Fruit fly (Drosophila melanogaster) whole organism, pupa: ENCODE data around the gene SppL.

Experiments
- CG10348 ChIP-seq: fragments of 200-800 bp; sonication (Bioruptor generic); IDR thresholded peaks from 2 replicates; pipeline ENCODE4 v1.3.6; 2022; ENCODE audit warnings: missing biosample characterization, missing genetic modification characterization
- CG12605 ChIP-seq: fragments of 200-800 bp; sonication (Bioruptor generic); IDR thresholded peaks from 2 replicates; pipeline ENCODE4 v1.3.6; 2022; ENCODE audit warnings: missing biosample characterization, missing genetic modification characterization
- CG13204 ChIP-seq: fragments of 200-800 bp; sonication (Bioruptor generic); optimal IDR thresholded peaks from 2 replicates; lab custom pipeline; 2018; ENCODE audit warnings: missing biosample characterization, mild to moderate bottlenecking, missing genetic modification characterization, moderate library complexity
- CG14655 ChIP-seq: fragments of 200-800 bp; sonication (Bioruptor generic); optimal IDR thresholded peaks from 3 replicates; lab custom pipeline; 2017; ENCODE audit warnings: mild to moderate bottlenecking, missing biosample characterization, missing genetic modification reagents, missing genetic modification characterization
- CG15710 ChIP-seq: fragments of 200-800 bp; sonication (Bioruptor generic); optimal IDR thresholded peaks from 2 replicates; lab custom pipeline; 2018; ENCODE audit warnings: missing biosample characterization, mild to moderate bottlenecking, missing genetic modification characterization, moderate library complexity
- CG17806 ChIP-seq: fragments of 200-800 bp; sonication (Bioruptor generic); optimal IDR thresholded peaks from 2 replicates; lab custom pipeline; 2018; ENCODE audit warnings: missing biosample characterization, mild to moderate bottlenecking, missing genetic modification characterization, moderate library complexity
- CG32121 ChIP-seq: fragments of 200-800 bp; sonication (Bioruptor generic); IDR thresholded peaks from 2 replicates; pipeline ENCODE4 v1.3.6; 2022; ENCODE audit warnings: missing biosample characterization, missing genetic modification characterization
- CG34367 ChIP-seq: fragments of 200-800 bp; sonication (Bioruptor generic); optimal IDR thresholded peaks from 2 replicates; lab custom pipeline; 2018; ENCODE audit warnings: missing biosample characterization, mild to moderate bottlenecking, missing genetic modification characterization
- CG4496 ChIP-seq: fragments of 200-800 bp; sonication (Bioruptor generic); IDR thresholded peaks from 3 replicates; pipeline ENCODE4 v1.3.6; 2022; ENCODE audit warnings: missing biosample characterization, missing genetic modification characterization
- CG8159 ChIP-seq: fragments of 200-800 bp; sonication (Bioruptor generic); optimal IDR thresholded peaks from 3 replicates; lab custom pipeline; 2018; ENCODE audit warnings: missing biosample characterization, mild to moderate bottlenecking, missing genetic modification characterization, moderate library complexity
- CG8301 ChIP-seq: fragments of 200-800 bp; sonication (Bioruptor generic); optimal IDR thresholded peaks from 2 replicates; lab custom pipeline; 2018; ENCODE audit warnings: missing biosample characterization, mild to moderate bottlenecking, missing genetic modification characterization
- CG9948 ChIP-seq: fragments of 200-800 bp; sonication (Bioruptor generic); optimal IDR thresholded peaks from 2 replicates; lab custom pipeline; 2018; ENCODE audit warnings: missing biosample characterization, mild to moderate bottlenecking, missing genetic modification characterization, moderate library complexity
- D1 ChIP-seq: fragments of 200-800 bp; sonication (Bioruptor generic); optimal IDR thresholded peaks from 2 replicates; lab custom pipeline; 2018; ENCODE audit warnings: missing biosample characterization, mild to moderate bottlenecking, missing genetic modification characterization, moderate library complexity
- EcR ChIP-seq: fragments of 200-800 bp; sonication (Bioruptor generic); optimal IDR thresholded peaks from 3 replicates; lab custom pipeline; 2019; ENCODE audit warnings: missing biosample characterization, missing genetic modification characterization, mild to moderate bottlenecking, moderate library complexity, missing genetic modification reagents
- Ets98B ChIP-seq: fragments of 200-800 bp; sonication (Bioruptor generic); IDR thresholded peaks from 2 replicates; pipeline ENCODE4 v1.3.6; 2022; ENCODE audit warnings: missing biosample characterization, missing genetic modification characterization
- Pif1A ChIP-seq: fragments of 200-800 bp; sonication (Bioruptor generic); optimal IDR thresholded peaks from 3 replicates; lab custom pipeline; 2016; ENCODE audit warnings: missing biosample characterization, missing genetic modification characterization
- Pif1B ChIP-seq: fragments of 200-800 bp; sonication (Bioruptor generic); optimal IDR thresholded peaks from 3 replicates; lab custom pipeline; 2016; ENCODE audit warnings: missing biosample characterization, missing genetic modification characterization
- Snoo ChIP-seq: fragments of 200-800 bp; sonication (Bioruptor generic); optimal IDR thresholded peaks from 3 replicates; lab custom pipeline; 2017; ENCODE audit warnings: missing biosample characterization, mild to moderate bottlenecking, missing genetic modification characterization, inconsistent platforms
- fd96Ca ChIP-seq: fragments of 200-800 bp; sonication (Bioruptor generic); IDR thresholded peaks from 3 replicates; pipeline ENCODE4 v1.3.6; 2022; ENCODE audit warnings: missing biosample characterization, missing genetic modification characterization
- gl ChIP-seq: fragments of 200-800 bp; sonication (Bioruptor generic); optimal IDR thresholded peaks from 2 replicates; lab custom pipeline; 2018; ENCODE audit warnings: missing biosample characterization, mild to moderate bottlenecking, missing genetic modification characterization
- rn ChIP-seq: fragments of 200-800 bp; sonication (Bioruptor generic); IDR thresholded peaks from 2 replicates; pipeline ENCODE4 v1.3.6; 2022; ENCODE audit warnings: missing biosample characterization, missing genetic modification characterization

Gene SppL

dm6 chr3R:25883877-25884276 is 2.1 kb downstream of the SppL start:
- TF ChIP-seq CG13204 (GFP tag; lab: Kevin White, UChicago), result no peak
- TF ChIP-seq EcR (GFP tag; lab: Kevin White, UChicago), result peak; percentile 84
- TF ChIP-seq, all 21 proteins: peak for 1

- no peak for TF ChIP-seq CG10348 (GFP tag; lab: Robert Waterston, UW)
- no peak for TF ChIP-seq Pif1A (GFP tag; lab: Kevin White, UChicago)
- TF ChIP-seq Pif1B (GFP tag; lab: Kevin White, UChicago), result no peak
- TF ChIP-seq CG34367, result no peak
- TF ChIP-seq CG8159 (tag; lab: Kevin White, UChicago), result peak; percentile 43
- TF ChIP-seq Snoo (tag; lab: Kevin White, UChicago), result peak; percentile 10
- TF ChIP-seq CG8301 (tag; lab: Kevin White, UChicago), result peak; percentile 66
- TF ChIP-seq EcR (GFP tag; lab: Kevin White, UChicago), result no peak
- TF ChIP-seq D1 (tag; lab: Kevin White, UChicago), result no peak
- TF ChIP-seq gl (tag; lab: Kevin White, UChicago), result no peak
- TF ChIP-seq Ets98B (GFP tag; lab: Robert Waterston, UW), result peak; percentile 46; the same call in 1 of the 2 replicates
- TF ChIP-seq fd96Ca, result no peak
- peak; percentile 68 for TF ChIP-seq CG32121 (GFP tag; lab: Robert Waterston, UW)
- TF ChIP-seq rn, result no peak
- peak; percentile 21; the same call in 1 of the 2 replicates for TF ChIP-seq CG12605
- TF ChIP-seq CG15710 (tag; lab: Kevin White, UChicago), result peak; percentile 18
- TF ChIP-seq CG9948, result peak; percentile 39
- TF ChIP-seq CG13204 (GFP tag; lab: Kevin White, UChicago), result no peak
- TF ChIP-seq CG17806, result peak; percentile 32
- TF ChIP-seq CG4496, result peak; percentile 45; the same call in 1 of the 3 replicates
- no peak for TF ChIP-seq CG14655 (GFP tag; lab: Kevin White, UChicago)
Observed at dm6 chr3R:25884301-25884700, 2.5 kb downstream of the SppL start.

- no peak for TF ChIP-seq Pif1B (GFP tag; lab: Kevin White, UChicago)
- TF ChIP-seq EcR (GFP tag; lab: Kevin White, UChicago), result peak; percentile 8
- no peak for TF ChIP-seq CG9948
Observed at dm6 chr3R:25885136-25885535, 3.4 kb downstream of the SppL start.

- TF ChIP-seq gl (tag; lab: Kevin White, UChicago) (peak; percentile 54), CG12605 (no peak; the same call in 1 of the 2 replicates), rn (no peak), CG8159 (tag; lab: Kevin White, UChicago) (peak; percentile 19), EcR (GFP tag; lab: Kevin White, UChicago) (no peak), CG17806 (no peak), Pif1B (GFP tag; lab: Kevin White, UChicago) (peak; percentile 36), CG4496 (no peak), CG34367 (peak; percentile 42), CG14655 (GFP tag; lab: Kevin White, UChicago) (no peak), Ets98B (GFP tag; lab: Robert Waterston, UW) (no peak), CG9948 (no peak), Snoo (tag; lab: Kevin White, UChicago) (no peak), D1 (tag; lab: Kevin White, UChicago) (no peak), CG10348 (GFP tag; lab: Robert Waterston, UW) (no peak), CG15710 (tag; lab: Kevin White, UChicago) (peak; percentile 17), CG32121 (GFP tag; lab: Robert Waterston, UW) (0 out of 2 replicates have a peak, but pooled peaks have one; percentile 13), Pif1A (GFP tag; lab: Kevin White, UChicago) (no peak), CG13204 (GFP tag; lab: Kevin White, UChicago) (no peak), CG8301 (tag; lab: Kevin White, UChicago) (no peak), fd96Ca (no peak)
Observed at dm6 chr3R:25888307-25889075, 6.7 kb downstream of the SppL start, which contains the start of gene Lnk. Gene Lnk, plus strand, starts transcription at chr3R:25888542.

- TF ChIP-seq CG10348 (GFP tag; lab: Robert Waterston, UW) (no peak), D1 (tag; lab: Kevin White, UChicago) (peak; percentile 68)
Observed at dm6 chr3R:25893272-25893671, 11.5 kb downstream of the SppL start, which contains the start of gene CG5913. Gene CG5913, plus strand, starts transcription at chr3R:25893495.

- TF ChIP-seq CG14655 (GFP tag; lab: Kevin White, UChicago) (no peak), gl (tag; lab: Kevin White, UChicago) (no peak), Pif1A (GFP tag; lab: Kevin White, UChicago) (no peak), fd96Ca (no peak), EcR (GFP tag; lab: Kevin White, UChicago) (no peak), CG4496 (no peak), rn (no peak), CG32121 (GFP tag; lab: Robert Waterston, UW) (no peak), CG9948 (no peak), CG12605 (no peak), CG17806 (no peak)
- TF ChIP-seq, all 21 proteins: peak for 0
Observed at dm6 chr3R:25895522-25895921, 13.7 kb downstream of the SppL start, which contains the start of gene Sodq. Gene Sodq, plus strand, starts transcription at chr3R:25895822.
